Worm (Caenorhabditis elegans) whole organism, late embryonic: ENCODE data around the gene atg-9.

Experiments
- C08G9.2 ChIP-seq: sonication (generic microtip); optimal IDR thresholded peaks from 2 replicates; lab custom pipeline; 2016; ENCODE audit warnings: mild to moderate bottlenecking, missing genetic modification characterization, moderate library complexity, missing compliant biosample characterization
- Y22D7AL.16 ChIP-seq: sonication (generic microtip); optimal IDR thresholded peaks from 2 replicates; lab custom pipeline; 2016; ENCODE audit warnings: missing genetic modification characterization, missing compliant biosample characterization
- ama-1 ChIP-seq: fragments of 150-350 bp; optimal IDR thresholded peaks from 2 replicates; lab custom pipeline; 2014
- ceh-18 ChIP-seq: sonication (generic microtip); optimal IDR thresholded peaks from 2 replicates; lab custom pipeline; 2016; ENCODE audit warnings: missing genetic modification characterization, missing compliant biosample characterization
- ceh-22 ChIP-seq: sonication (generic microtip); optimal IDR thresholded peaks from 2 replicates; lab custom pipeline; 2017; ENCODE audit warnings: missing biosample characterization, missing genetic modification characterization
- ceh-48 ChIP-seq: sonication (generic microtip); optimal IDR thresholded peaks from 2 replicates; lab custom pipeline; 2016; ENCODE audit warnings: missing genetic modification characterization, inconsistent platforms, missing compliant biosample characterization
- ceh-6 ChIP-seq: fragments of 200-800 bp; sonication (Bioruptor generic); optimal IDR thresholded peaks from 2 replicates; lab custom pipeline; 2018; ENCODE audit warnings: mild to moderate bottlenecking, missing genetic modification characterization, missing compliant biosample characterization
- ets-4 ChIP-seq: sonication (generic microtip); optimal IDR thresholded peaks from 2 replicates; lab custom pipeline; 2016; ENCODE audit warnings: missing genetic modification characterization, missing compliant biosample characterization
- hlh-30 ChIP-seq: sonication (generic microtip); optimal IDR thresholded peaks from 2 replicates; lab custom pipeline; 2017; ENCODE audit warnings: antibody characterized with exemption, missing genetic modification characterization, missing compliant biosample characterization; ENCODE audit not compliant: insufficient read depth
- madf-2 ChIP-seq: sonication (generic microtip); optimal IDR thresholded peaks from 2 replicates; lab custom pipeline; 2017; ENCODE audit warnings: missing genetic modification characterization, missing compliant biosample characterization
- mec-3 ChIP-seq: sonication (generic microtip); optimal IDR thresholded peaks from 2 replicates; lab custom pipeline; 2016; ENCODE audit warnings: borderline replicate concordance, missing genetic modification characterization, missing compliant biosample characterization
- nfya-1 ChIP-seq: sonication (generic microtip); optimal IDR thresholded peaks from 2 replicates; lab custom pipeline; 2017; ENCODE audit warnings: missing genetic modification characterization, mild to moderate bottlenecking, missing compliant biosample characterization, antibody characterized with exemption, moderate library complexity
- nhr-11 ChIP-seq: fragments of 150-350 bp; optimal IDR thresholded peaks from 2 replicates; lab custom pipeline; 2014; ENCODE audit warnings: missing biosample characterization, missing genetic modification characterization
- odd-2 ChIP-seq: sonication (generic microtip); optimal IDR thresholded peaks from 2 replicates; lab custom pipeline; 2017; ENCODE audit warnings: antibody characterized with exemption, mild to moderate bottlenecking, missing genetic modification characterization, missing compliant biosample characterization
- pag-3 ChIP-seq: sonication (generic microtip); optimal IDR thresholded peaks from 2 replicates; lab custom pipeline; 2016; ENCODE audit warnings: missing compliant biosample characterization, missing genetic modification characterization, borderline replicate concordance
- pha-2 ChIP-seq: sonication (generic microtip); optimal IDR thresholded peaks from 2 replicates; lab custom pipeline; 2017; ENCODE audit warnings: mild to moderate bottlenecking, missing genetic modification characterization, missing compliant biosample characterization
- pha-4 ChIP-seq: fragments of 150-350 bp; optimal IDR thresholded peaks from 2 replicates; lab custom pipeline; 2018; ENCODE audit warnings: missing biosample characterization, missing genetic modification reagents, missing genetic modification characterization
- pqm-1 ChIP-seq: sonication (generic microtip); optimal IDR thresholded peaks from 2 replicates; lab custom pipeline; 2016; ENCODE audit warnings: missing genetic modification characterization, missing compliant biosample characterization
- rnt-1 ChIP-seq: sonication (generic microtip); optimal IDR thresholded peaks from 2 replicates; lab custom pipeline; 2016; ENCODE audit warnings: missing genetic modification characterization, missing compliant biosample characterization
- sdc-2 ChIP-seq: sonication (generic microtip); optimal IDR thresholded peaks from 2 replicates; lab custom pipeline; 2016; ENCODE audit warnings: missing genotype, missing genetic modification characterization, missing compliant biosample characterization
- sox-4 ChIP-seq: sonication (generic microtip); optimal IDR thresholded peaks from 2 replicates; lab custom pipeline; 2017; ENCODE audit warnings: mild to moderate bottlenecking, missing genetic modification characterization, inconsistent platforms, missing compliant biosample characterization
- tbx-2 ChIP-seq: sonication (generic microtip); optimal IDR thresholded peaks from 2 replicates; lab custom pipeline; 2016; ENCODE audit warnings: missing genetic modification characterization, missing compliant biosample characterization
- ttx-3 ChIP-seq: sonication (generic microtip); optimal IDR thresholded peaks from 2 replicates; lab custom pipeline; 2016; ENCODE audit warnings: missing genetic modification reagents, missing genetic modification characterization, missing compliant biosample characterization
- unc-3 ChIP-seq, 2 experiments: fragments of 200-800 bp in 1 of 2; sonication (Bioruptor generic) in 1 of 2; sonication (generic microtip) in 1 of 2; conservative IDR thresholded peaks in 1 of 2; optimal IDR thresholded peaks in 1 of 2; 2 replicates each; pipeline versions ENCODE4 v1.3.6 to Lab custom; 2016 to 2022; ENCODE audit warnings: missing compliant biosample characterization in 2 of 2, missing genetic modification characterization in 2 of 2, missing genetic modification reagents in 1 of 2
- unc-55 ChIP-seq: sonication (generic microtip); optimal IDR thresholded peaks from 2 replicates; lab custom pipeline; 2017; ENCODE audit warnings: missing biosample characterization, missing genetic modification reagents, missing genetic modification characterization
- zip-5 ChIP-seq: sonication (generic microtip); optimal IDR thresholded peaks from 2 replicates; lab custom pipeline; 2016; ENCODE audit warnings: missing genetic modification characterization, missing compliant biosample characterization

Gene atg-9

DNA sequence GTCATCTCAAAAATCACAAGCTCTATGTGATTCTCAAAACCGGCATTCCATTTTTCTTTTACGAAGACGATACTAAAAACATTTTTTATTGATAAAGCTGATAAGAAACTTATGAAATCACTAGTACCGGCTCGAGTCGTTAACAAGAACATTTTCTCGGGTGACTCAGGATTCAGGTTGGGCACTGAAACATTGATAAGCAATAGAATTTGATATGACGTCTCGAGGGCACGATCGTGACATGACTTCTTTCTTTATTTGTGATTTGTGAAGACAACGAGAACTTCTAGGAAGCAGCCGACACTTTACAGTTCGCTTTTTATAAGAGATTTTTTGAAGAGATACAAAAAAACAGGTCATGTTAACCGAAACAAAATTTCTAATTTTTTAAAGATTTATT lies 15.5 kb upstream of the atg-9 start:
- no peak for TF ChIP-seq ttx-3 (tag; lab: Kevin White, UChicago)
- TF ChIP-seq unc-3 (GFP tag; conservative IDR thresholded peaks at IDR 0.05; lab: Robert Waterston, UW), result no peak
- no peak for TF ChIP-seq unc-3 (tag; optimal IDR thresholded peaks at IDR 0.05; lab: Kevin White, UChicago)
- no peak for TF ChIP-seq odd-2 (tag; lab: Kevin White, UChicago)
- TF ChIP-seq pag-3 (tag; lab: Kevin White, UChicago), result no peak
- TF ChIP-seq sdc-2 (tag; lab: Kevin White, UChicago), result no peak
- no peak for TF ChIP-seq ceh-6 (GFP tag; lab: Kevin White, UChicago)
- no peak for TF ChIP-seq ceh-48 (tag; lab: Kevin White, UChicago)
- no peak for TF ChIP-seq pha-2 (tag; lab: Kevin White, UChicago)

DNA sequence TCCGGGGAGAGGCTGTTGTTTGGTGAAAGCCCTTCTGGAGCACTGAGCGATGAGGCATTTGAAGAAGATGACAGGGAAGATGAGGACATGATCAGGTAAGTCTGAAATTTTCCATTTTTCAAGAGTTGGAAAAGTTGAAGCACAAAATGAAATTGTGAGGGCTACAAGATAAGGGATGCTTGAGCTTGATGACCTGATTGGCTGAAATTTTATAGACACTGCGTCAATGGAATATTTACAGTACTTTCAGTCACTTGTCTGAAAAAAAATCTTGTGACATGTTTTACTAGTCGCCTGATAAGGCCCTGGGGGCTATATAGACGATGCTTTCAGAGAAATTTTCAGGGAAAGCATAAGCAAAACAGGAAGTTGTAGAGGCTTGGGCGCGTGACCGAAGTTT lies 12.8 kb upstream of the atg-9 start, which contains the start of gene dmd-8:
TSS of gene dmd-8 (minus strand) at position 101 of the 400 bp plus-strand sequence.
- no peak for TF ChIP-seq ceh-18 (tag; lab: Kevin White, UChicago)
- no peak for TF ChIP-seq pag-3 (tag; lab: Kevin White, UChicago)
- no peak for TF ChIP-seq zip-5 (tag; lab: Kevin White, UChicago)
- no peak for TF ChIP-seq sox-4 (tag; lab: Kevin White, UChicago)
- no peak for TF ChIP-seq mec-3 (tag; lab: Kevin White, UChicago)

DNA sequence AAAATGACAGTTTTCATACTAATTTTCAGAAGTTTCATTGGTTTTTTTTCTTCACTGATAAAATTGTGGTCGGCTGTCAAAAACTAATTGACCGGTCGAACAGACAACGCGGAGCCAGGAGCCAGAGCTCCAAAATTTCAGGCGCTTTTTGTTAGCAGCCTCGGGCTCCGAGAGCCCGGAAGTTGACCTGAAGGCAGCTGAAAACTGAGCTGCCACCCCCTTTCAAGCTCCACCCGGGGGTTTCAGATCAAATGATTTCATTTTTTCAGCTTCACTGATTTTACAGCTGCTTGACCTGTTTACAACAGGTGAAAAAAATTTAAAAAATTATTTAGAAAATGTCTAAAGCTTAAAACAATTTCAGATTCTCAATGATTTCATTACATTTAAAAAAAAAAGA lies 6.8 kb upstream of the atg-9 start:
- TF ChIP-seq tbx-2 (tag; lab: Kevin White, UChicago), result no peak

DNA sequence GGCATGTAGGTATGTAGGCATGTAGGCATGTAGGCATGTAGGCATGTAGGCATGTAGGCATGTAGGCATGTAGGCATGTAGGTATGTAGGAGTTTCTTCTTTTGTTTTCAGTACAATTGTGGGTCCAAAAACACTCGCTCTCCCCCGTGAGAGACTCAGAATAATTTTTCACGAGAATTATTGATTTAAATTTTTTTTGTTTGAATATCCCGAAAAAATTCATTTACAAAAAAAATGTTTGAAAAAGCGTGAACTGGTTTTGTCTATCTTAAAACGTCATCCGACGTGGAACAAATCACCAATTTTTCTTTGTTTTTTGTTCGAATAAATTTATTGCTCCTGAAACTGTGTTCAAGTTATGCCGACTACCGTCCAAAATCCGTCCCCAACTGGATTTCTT lies 6.1 kb upstream of the atg-9 start, which contains the start of gene wago-10:
TSS of gene wago-10 (plus strand) at position 301 of the 400 bp plus-strand sequence.
- TF ChIP-seq nhr-11 (tag; lab: Kevin White, UChicago), result no peak

DNA sequence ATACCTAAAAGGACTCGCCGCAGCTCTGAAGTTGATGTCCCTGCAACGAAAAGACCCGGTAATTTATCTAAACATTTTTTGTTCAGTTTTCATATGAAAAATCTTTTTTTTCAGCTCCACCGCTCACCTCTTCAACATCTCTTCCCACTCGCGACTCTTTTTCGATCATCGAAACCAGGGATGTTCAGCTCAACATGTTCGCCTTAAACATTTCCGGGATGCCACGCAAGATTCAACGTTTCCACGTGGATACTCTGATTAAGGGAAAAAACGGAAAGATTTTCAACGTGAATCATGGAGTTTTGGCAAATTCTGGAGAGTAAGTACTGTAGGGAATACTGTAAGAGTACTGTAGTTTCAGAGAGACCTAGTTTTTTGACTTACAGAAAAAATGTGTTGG lies 5.6 kb upstream of the atg-9 start:
- no peak for TF ChIP-seq nfya-1
- TF ChIP-seq Y22D7AL.16 (tag; lab: Kevin White, UChicago), result no peak
- no peak for TF ChIP-seq pqm-1

DNA sequence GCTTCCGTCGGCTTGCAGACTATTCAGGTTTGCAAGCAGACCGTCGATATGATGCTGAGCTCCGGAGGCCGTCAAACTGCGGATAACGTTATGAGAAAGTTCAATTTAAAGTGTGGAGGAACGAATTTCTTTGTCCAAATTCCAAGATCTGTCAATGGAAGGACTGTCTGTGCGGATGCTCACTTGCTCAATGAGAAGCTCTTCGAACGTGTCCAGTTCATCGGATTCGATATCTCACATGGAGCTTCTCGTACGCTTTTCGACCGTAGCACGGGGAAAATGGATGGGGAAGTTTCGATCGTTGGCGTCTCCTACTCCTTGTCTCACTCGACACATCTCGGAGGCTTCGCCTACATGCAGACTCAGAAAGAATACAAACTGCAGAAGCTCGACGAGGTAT lies 3.2 kb upstream of the atg-9 start:
- no peak for TF ChIP-seq rnt-1 (tag; lab: Kevin White, UChicago)
- no peak for TF ChIP-seq pha-4 (tag; lab: Kevin White, UChicago)
- TF ChIP-seq nfya-1, result no peak
- no peak for TF ChIP-seq ceh-22
- TF ChIP-seq madf-2 (tag; lab: Kevin White, UChicago), result no peak

DNA sequence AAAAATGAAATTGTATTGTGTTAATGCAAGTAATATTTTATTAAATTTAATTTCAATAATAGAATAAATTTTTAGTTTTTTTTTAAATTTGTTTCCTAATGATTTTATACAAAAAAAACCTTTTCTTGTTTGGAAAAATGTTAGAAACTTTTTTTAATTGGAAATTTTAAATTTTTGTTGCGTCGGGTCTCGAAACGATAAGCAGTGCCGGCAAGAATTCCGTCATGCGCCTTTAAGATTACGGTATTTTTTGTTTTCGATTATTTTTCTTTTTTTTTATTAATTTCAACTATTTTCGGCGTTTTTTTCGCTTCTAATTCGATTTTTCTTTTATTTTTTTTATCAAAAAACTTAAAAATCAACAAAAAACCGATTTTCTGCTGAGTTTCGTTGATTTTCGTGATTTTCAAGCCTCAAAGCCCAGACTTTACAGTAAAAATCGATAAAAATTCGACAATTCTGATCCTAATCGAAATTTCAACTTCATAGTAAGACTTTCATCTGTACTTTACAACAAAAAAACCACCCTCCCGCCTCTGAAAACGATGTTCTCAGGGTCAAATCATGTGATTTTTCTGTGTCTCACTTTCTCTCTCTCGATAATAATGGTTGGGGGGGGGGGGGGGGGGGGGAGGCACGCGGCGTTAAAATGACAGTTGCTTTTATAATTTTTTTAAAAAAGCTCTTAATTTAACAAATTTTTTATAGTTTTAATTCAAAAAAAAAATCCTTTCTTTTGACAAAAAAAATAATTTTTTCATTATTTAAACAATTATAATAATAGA lies 1.4 kb upstream of the atg-9 start:
- TF ChIP-seq ets-4 (no peak), pha-2 (tag; lab: Kevin White, UChicago) (no peak), ceh-18 (tag; lab: Kevin White, UChicago) (no peak), C08G9.2 (tag; lab: Kevin White, UChicago) (no peak), hlh-30 (tag; lab: Kevin White, UChicago) (peak; percentile 35), sdc-2 (tag; lab: Kevin White, UChicago) (no peak), ama-1 (lab: Kevin White, UChicago) (no peak), ceh-48 (tag; lab: Kevin White, UChicago) (no peak), unc-55 (GFP tag; lab: Kevin White, UChicago) (no peak)
